Worm (Caenorhabditis elegans): ENCODE measurements around the gene twk-5.

twk-5 gene

ce11 chrII:11471916-11472315 lies 13.2 kb downstream of the twk-5 start, which contains the start of gene mfn-1:
Gene mfn-1, minus strand, starts transcription at chrII:11472016.
- TF ChIP-seq lin-13 (GFP tag; optimal IDR thresholded peaks at IDR 0.05): no peak
- no peak for TF ChIP-seq lsy-2 (tag; optimal IDR thresholded peaks at IDR 0.05)
- TF ChIP-seq fos-1 (tag; optimal IDR thresholded peaks at IDR 0.05): no peak
- no peak for TF ChIP-seq ztf-7 (tag; optimal IDR thresholded peaks at IDR 0.05)
- TF ChIP-seq ama-1 (optimal IDR thresholded peaks at IDR 0.05): no peak
- TF ChIP-seq fkh-10 (GFP tag; optimal IDR thresholded peaks at IDR 0.05): no peak
- no peak for TF ChIP-seq ceh-62 (tag; optimal IDR thresholded peaks at IDR 0.05)
- no peak for TF ChIP-seq Y48G9A.11 (GFP tag; IDR thresholded peaks at IDR 0.05)
- TF ChIP-seq mdt-29 (GFP tag; IDR thresholded peaks at IDR 0.05): no peak
- no peak for TF ChIP-seq F26F4.8 (GFP tag; conservative IDR thresholded peaks at IDR 0.05)
- TF ChIP-seq hmg-1.1 (GFP tag; IDR thresholded peaks at IDR 0.05): no peak
- TF ChIP-seq ces-1 (GFP tag; optimal IDR thresholded peaks at IDR 0.05): no peak
- TF ChIP-seq unc-62 (GFP tag; optimal IDR thresholded peaks at IDR 0.05 in 1 of 2): no peak
- no peak for TF ChIP-seq unc-62 (tag; optimal IDR thresholded peaks at IDR 0.05)
- no peak for TF ChIP-seq lin-38 (GFP tag; IDR thresholded peaks at IDR 0.05)
- TF ChIP-seq pqm-1 (tag; optimal IDR thresholded peaks at IDR 0.05): no peak
- TF ChIP-seq ztf-11 (tag; optimal IDR thresholded peaks at IDR 0.05): no peak
- TF ChIP-seq daf-12 (tag; optimal IDR thresholded peaks at IDR 0.05): no peak

ce11 chrII:11469574-11470108 lies 15.5 kb downstream of the twk-5 start, which contains the start of gene cisd-1:
Gene cisd-1, minus strand, starts transcription at chrII:11469624.
- TF ChIP-seq Y105C5A.15 (GFP tag; IDR thresholded peaks at IDR 0.05) (no peak), pha-4 (GFP tag; IDR thresholded peaks at IDR 0.05) (no peak), pha-4 (tag; optimal IDR thresholded peaks at IDR 0.05) (no peak), T26A8.4 (GFP tag; IDR thresholded peaks at IDR 0.05) (no peak), F49E8.2 (tag; optimal IDR thresholded peaks at IDR 0.05; ENCODE audit: borderline replicate concordance) (no peak), spr-1 (tag; optimal IDR thresholded peaks at IDR 0.05) (no peak), T20F7.1 (GFP tag; optimal IDR thresholded peaks at IDR 0.05) (peak; percentile 26), nhr-111 (GFP tag; optimal IDR thresholded peaks at IDR 0.05) (no peak), zip-11 (GFP tag; IDR thresholded peaks at IDR 0.05) (no peak), skn-1 (tag; optimal IDR thresholded peaks at IDR 0.05) (no peak), zfp-3 (GFP tag; conservative IDR thresholded peaks at IDR 0.05) (no peak), nhr-237 (tag; optimal IDR thresholded peaks at IDR 0.05) (no peak), set-16 (GFP tag; IDR thresholded peaks at IDR 0.05) (no peak), lin-13 (GFP tag; optimal IDR thresholded peaks at IDR 0.05) (no peak), mdl-1 (tag; optimal IDR thresholded peaks at IDR 0.05) (peak in 1 of 2 experiments; percentile 12), ceh-28 (tag; optimal IDR thresholded peaks at IDR 0.05) (no peak), egl-43 (GFP tag; IDR thresholded peaks at IDR 0.05) (no peak), daf-8 (GFP tag; IDR thresholded peaks at IDR 0.05) (no peak), hif-1 (tag; optimal IDR thresholded peaks at IDR 0.05) (peak in 1 of 2 experiments; percentile 49), daf-16 (GFP tag; optimal IDR thresholded peaks at IDR 0.05) (no peak), daf-16 (tag; optimal IDR thresholded peaks at IDR 0.05) (peak; percentile 28), mes-2 (tag; optimal IDR thresholded peaks at IDR 0.05; ENCODE audit: poor library complexity, severe bottlenecking) (peak; percentile 11), lin-1 (GFP tag; IDR thresholded peaks at IDR 0.05) (no peak), D1046.2 (GFP tag; IDR thresholded peaks at IDR 0.05) (no peak), Y75B8A.6 (GFP tag; IDR thresholded peaks at IDR 0.05) (no peak), ctbp-1 (GFP tag; IDR thresholded peaks at IDR 0.05) (no peak), ZK546.5 (tag; optimal IDR thresholded peaks at IDR 0.05) (no peak), nhr-48 (tag; optimal IDR thresholded peaks at IDR 0.05) (no peak), attf-4 (tag; optimal IDR thresholded peaks at IDR 0.05) (no peak), zfp-2 (tag; optimal IDR thresholded peaks at IDR 0.05) (no peak), nhr-25 (tag; optimal IDR thresholded peaks at IDR 0.05; ENCODE audit: borderline replicate concordance, insufficient read depth) (no peak), tag-97 (GFP tag; IDR thresholded peaks at IDR 0.05) (no peak), nhr-28 (tag; optimal IDR thresholded peaks at IDR 0.05) (peak; percentile 98), lir-3 (tag; optimal IDR thresholded peaks at IDR 0.05) (no peak), nhr-77 (tag; optimal IDR thresholded peaks at IDR 0.05) (peak; percentile 2), snpc-4 (tag; optimal IDR thresholded peaks at IDR 0.05) (no peak)
